Fruit fly (Drosophila melanogaster) whole organism, embryonic: ENCODE results near the gene CG2104.
A peak's percentile ranks its signal among the peaks of the same experiment; 100 is the strongest.

Experiments used
- Antp ChIP-seq: fragments of 200-800 bp; sonication (Bioruptor generic); optimal IDR thresholded peaks from 3 replicates; lab custom pipeline; 2016; ENCODE audit warnings: missing biosample characterization, missing genetic modification characterization
- BEAF-32 ChIP-seq: fragments of 200-800 bp; sonication (Bioruptor generic); optimal IDR thresholded peaks from 3 replicates; lab custom pipeline; 2017; ENCODE audit warnings: missing biosample characterization, missing genetic modification characterization, mild to moderate bottlenecking, moderate library complexity, missing genetic modification reagents
- CG1024 ChIP-seq: fragments of 200-800 bp; sonication (Bioruptor generic); IDR thresholded peaks from 2 replicates; pipeline ENCODE4 v1.3.6; 2022; ENCODE audit warnings: missing biosample characterization, missing genetic modification characterization
- CG10274 ChIP-seq: fragments of 200-800 bp; sonication (Bioruptor generic); optimal IDR thresholded peaks from 3 replicates; lab custom pipeline; 2017; ENCODE audit warnings: missing biosample characterization, mild to moderate bottlenecking, missing genetic modification characterization
- CG10979 ChIP-seq: fragments of 200-800 bp; sonication (Bioruptor generic); optimal IDR thresholded peaks from 2 replicates; lab custom pipeline; 2018; ENCODE audit warnings: missing biosample characterization, mild to moderate bottlenecking, missing genetic modification characterization, moderate library complexity
- CG11398 ChIP-seq: fragments of 200-800 bp; sonication (Bioruptor generic); optimal IDR thresholded peaks from 2 replicates; lab custom pipeline; 2016; ENCODE audit warnings: missing biosample characterization, missing genetic modification characterization
- CG12659 ChIP-seq: fragments of 200-800 bp; sonication (Bioruptor generic); optimal IDR thresholded peaks from 3 replicates; lab custom pipeline; 2017; ENCODE audit warnings: mild to moderate bottlenecking, missing biosample characterization, missing genetic modification reagents, missing genetic modification characterization
- CG14860 ChIP-seq: fragments of 200-800 bp; sonication (Bioruptor generic); IDR thresholded peaks from 3 replicates; pipeline ENCODE4 v1.3.6; 2022; ENCODE audit warnings: missing biosample characterization, missing genetic modification characterization; ENCODE audit not compliant: partially characterized antibody
- CG17186 ChIP-seq: fragments of 200-800 bp; sonication (Bioruptor generic); optimal IDR thresholded peaks from 3 replicates; lab custom pipeline; 2017; ENCODE audit warnings: missing biosample characterization, missing genetic modification reagents, missing genetic modification characterization
- CG1832 ChIP-seq: fragments of 200-800 bp; sonication (Bioruptor generic); optimal IDR thresholded peaks from 2 replicates; lab custom pipeline; 2017; ENCODE audit warnings: missing biosample characterization, mild to moderate bottlenecking, missing genetic modification characterization, inconsistent platforms
- CG31365 ChIP-seq: fragments of 200-800 bp; sonication (Bioruptor generic); optimal IDR thresholded peaks from 2 replicates; lab custom pipeline; 2018; ENCODE audit warnings: missing biosample characterization, mild to moderate bottlenecking, missing genetic modification characterization
- CG34376 ChIP-seq: fragments of 200-800 bp; sonication (Bioruptor generic); optimal IDR thresholded peaks from 2 replicates; lab custom pipeline; 2018; ENCODE audit warnings: missing biosample characterization, mild to moderate bottlenecking, missing genetic modification characterization
- CG6254 ChIP-seq: fragments of 200-800 bp; sonication (Bioruptor generic); optimal IDR thresholded peaks from 3 replicates; lab custom pipeline; 2017; ENCODE audit warnings: mild to moderate bottlenecking, missing biosample characterization, missing genetic modification reagents, missing genetic modification characterization
- CG7839 ChIP-seq: fragments of 200-800 bp; sonication (Bioruptor generic); optimal IDR thresholded peaks from 3 replicates; lab custom pipeline; 2018; ENCODE audit warnings: missing biosample characterization, mild to moderate bottlenecking, missing genetic modification characterization, moderate library complexity
- CG9437 ChIP-seq: fragments of 200-800 bp; sonication (Bioruptor generic); optimal IDR thresholded peaks from 2 replicates; lab custom pipeline; 2018; ENCODE audit warnings: missing biosample characterization, mild to moderate bottlenecking, missing genetic modification characterization
- CG9609 ChIP-seq: fragments of 200-800 bp; sonication (Bioruptor generic); optimal IDR thresholded peaks from 3 replicates; lab custom pipeline; 2016; ENCODE audit warnings: missing biosample characterization, missing genetic modification characterization
- Dad ChIP-seq: fragments of 200-800 bp; sonication (Bioruptor generic); optimal IDR thresholded peaks from 3 replicates; lab custom pipeline; 2016; ENCODE audit warnings: missing biosample characterization, missing genetic modification characterization
- Deaf1 ChIP-seq: fragments of 200-800 bp; optimal IDR thresholded peaks from 3 replicates; lab custom pipeline; 2019; ENCODE audit warnings: missing biosample characterization, mild to moderate bottlenecking, missing genetic modification characterization, moderate library complexity
- Dek ChIP-seq: fragments of 200-800 bp; sonication (Bioruptor generic); optimal IDR thresholded peaks from 3 replicates; lab custom pipeline; 2019; ENCODE audit warnings: missing biosample characterization, mild to moderate bottlenecking, missing genetic modification characterization, moderate library complexity
- Drgx ChIP-seq: fragments of 200-800 bp; sonication (Bioruptor generic); IDR thresholded peaks from 2 replicates; pipeline ENCODE4 v1.3.6; 2022; ENCODE audit warnings: missing biosample characterization, missing genetic modification characterization
- NFAT ChIP-seq: fragments of 200-800 bp; sonication (Bioruptor generic); IDR thresholded peaks from 2 replicates; pipeline ENCODE4 v1.3.6; 2022; ENCODE audit warnings: missing biosample characterization, missing genetic modification characterization
- Nf-YA ChIP-seq: fragments of 200-800 bp; sonication (Bioruptor generic); IDR thresholded peaks from 2 replicates; pipeline ENCODE4 v1.3.6; 2022; ENCODE audit warnings: missing biosample characterization, missing genetic modification characterization
- Oaz ChIP-seq: fragments of 200-800 bp; sonication (Bioruptor generic); IDR thresholded peaks from 2 replicates; pipeline ENCODE4 v1.3.6; 2022; ENCODE audit warnings: missing biosample characterization, missing genetic modification characterization
- Pdp1 ChIP-seq, 2 experiments: fragments of 200-800 bp; sonication (Bioruptor generic); optimal IDR thresholded peaks; 3 replicates each; lab custom pipeline; 2016; ENCODE audit warnings: missing biosample characterization in 2 of 2, missing genetic modification characterization in 2 of 2, mild to moderate bottlenecking in 1 of 2, moderate library complexity in 1 of 2
- Rfx ChIP-seq: fragments of 200-800 bp; sonication (Bioruptor generic); IDR thresholded peaks from 2 replicates; pipeline ENCODE4 v1.3.6; 2022; ENCODE audit warnings: missing biosample characterization, missing genetic modification characterization
- Trl ChIP-seq, 3 experiments: fragments of >200 bp in 2 of 3; fragments of 200-800 bp in 1 of 3; sonication (Bioruptor generic) in 1 of 3; optimal IDR thresholded peaks; 2 replicates in 1 of 3; 3 replicates in 2 of 3; lab custom pipeline; 2016 to 2017; ENCODE audit warnings: missing biosample characterization in 1 of 3, missing genetic modification characterization in 1 of 3
- az2 ChIP-seq: fragments of 200-800 bp; sonication (Bioruptor generic); optimal IDR thresholded peaks from 3 replicates; lab custom pipeline; 2016; ENCODE audit warnings: missing biosample characterization, missing genetic modification characterization
- br ChIP-seq: fragments of >200 bp; optimal IDR thresholded peaks from 2 replicates; lab custom pipeline; 2017
- cg ChIP-seq: fragments of 200-800 bp; sonication (Bioruptor generic); optimal IDR thresholded peaks from 3 replicates; lab custom pipeline; 2019; ENCODE audit warnings: missing biosample characterization, mild to moderate bottlenecking, missing genetic modification characterization, moderate library complexity
- chif ChIP-seq, 2 experiments: fragments of 200-800 bp; sonication (Bioruptor generic); optimal IDR thresholded peaks; 3 replicates each; lab custom pipeline; 2016; ENCODE audit warnings: missing biosample characterization in 2 of 2, missing genetic modification characterization in 2 of 2
- corto ChIP-seq: fragments of 200-800 bp; sonication (Bioruptor generic); optimal IDR thresholded peaks from 2 replicates; lab custom pipeline; 2016; ENCODE audit warnings: missing biosample characterization, mild to moderate bottlenecking, missing genetic modification characterization, moderate library complexity
- crol ChIP-seq: fragments of 200-800 bp; sonication (Bioruptor generic); IDR thresholded peaks from 2 replicates; pipeline ENCODE4 v1.3.6; 2022; ENCODE audit warnings: missing biosample characterization, missing genetic modification characterization
- gro ChIP-seq: fragments of 200-800 bp; sonication (Bioruptor generic); optimal IDR thresholded peaks from 2 replicates; lab custom pipeline; 2016; ENCODE audit warnings: missing biosample characterization, missing genetic modification characterization
- gsb-n ChIP-seq: fragments of 200-800 bp; sonication (Bioruptor generic); optimal IDR thresholded peaks from 3 replicates; lab custom pipeline; 2018; ENCODE audit warnings: missing biosample characterization, mild to moderate bottlenecking, missing genetic modification characterization
- her ChIP-seq: fragments of 200-800 bp; sonication (Bioruptor generic); optimal IDR thresholded peaks from 2 replicates; lab custom pipeline; 2016; ENCODE audit warnings: missing biosample characterization, missing genetic modification characterization
- kay ChIP-seq: fragments of 200-800 bp; sonication (Bioruptor generic); optimal IDR thresholded peaks from 2 replicates; lab custom pipeline; 2016; ENCODE audit warnings: missing biosample characterization, missing genetic modification characterization
- lola ChIP-seq, 3 experiments: fragments of >200 bp in 2 of 3; fragments of 200-800 bp in 1 of 3; sonication (Bioruptor generic) in 1 of 3; optimal IDR thresholded peaks; 2 replicates each; lab custom pipeline; 2017 to 2019; ENCODE audit warnings: missing biosample characterization in 3 of 3, missing genetic modification characterization in 3 of 3, mild to moderate bottlenecking in 1 of 3, moderate library complexity in 1 of 3
- luna ChIP-seq: fragments of 200-800 bp; sonication (Bioruptor generic); optimal IDR thresholded peaks from 2 replicates; lab custom pipeline; 2016; ENCODE audit warnings: missing biosample characterization, missing genetic modification characterization
- sens ChIP-seq: fragments of 200-800 bp; sonication (Bioruptor generic); peaks from one replicate; lab custom pipeline; 2016; ENCODE audit warnings: missing biosample characterization, missing genetic modification characterization
- stc ChIP-seq: fragments of 200-800 bp; sonication (Bioruptor generic); IDR thresholded peaks from 2 replicates; pipeline ENCODE4 v1.3.6; 2022; ENCODE audit warnings: missing biosample characterization, missing genetic modification characterization
- stwl ChIP-seq: fragments of 200-800 bp; sonication (Bioruptor generic); optimal IDR thresholded peaks from 3 replicates; lab custom pipeline; 2018; ENCODE audit warnings: missing biosample characterization, mild to moderate bottlenecking, missing genetic modification characterization, moderate library complexity
- sug ChIP-seq: fragments of 200-800 bp; optimal IDR thresholded peaks from 2 replicates; lab custom pipeline; 2019; ENCODE audit warnings: missing biosample characterization, mild to moderate bottlenecking, missing genetic modification characterization, moderate library complexity
- twi ChIP-seq: fragments of 200-800 bp; optimal IDR thresholded peaks from 2 replicates; lab custom pipeline; 2019; ENCODE audit warnings: missing biosample characterization, mild to moderate bottlenecking, missing genetic modification characterization, moderate library complexity
- vfl ChIP-seq: fragments of 200-800 bp; sonication (Bioruptor generic); optimal IDR thresholded peaks from 2 replicates; lab custom pipeline; 2016; ENCODE audit warnings: missing biosample characterization, missing genetic modification characterization
- wek ChIP-seq: fragments of 200-800 bp; sonication (Bioruptor generic); optimal IDR thresholded peaks from 3 replicates; lab custom pipeline; 2018; ENCODE audit warnings: missing biosample characterization, mild to moderate bottlenecking, missing genetic modification characterization, moderate library complexity
- yki ChIP-seq: fragments of >200 bp; optimal IDR thresholded peaks from 3 replicates; lab custom pipeline; 2018
- zf30C ChIP-seq: fragments of 200-800 bp; sonication (Bioruptor generic); optimal IDR thresholded peaks from 3 replicates; lab custom pipeline; 2018; ENCODE audit warnings: missing biosample characterization, mild to moderate bottlenecking, missing genetic modification characterization

Gene CG2104

DNA sequence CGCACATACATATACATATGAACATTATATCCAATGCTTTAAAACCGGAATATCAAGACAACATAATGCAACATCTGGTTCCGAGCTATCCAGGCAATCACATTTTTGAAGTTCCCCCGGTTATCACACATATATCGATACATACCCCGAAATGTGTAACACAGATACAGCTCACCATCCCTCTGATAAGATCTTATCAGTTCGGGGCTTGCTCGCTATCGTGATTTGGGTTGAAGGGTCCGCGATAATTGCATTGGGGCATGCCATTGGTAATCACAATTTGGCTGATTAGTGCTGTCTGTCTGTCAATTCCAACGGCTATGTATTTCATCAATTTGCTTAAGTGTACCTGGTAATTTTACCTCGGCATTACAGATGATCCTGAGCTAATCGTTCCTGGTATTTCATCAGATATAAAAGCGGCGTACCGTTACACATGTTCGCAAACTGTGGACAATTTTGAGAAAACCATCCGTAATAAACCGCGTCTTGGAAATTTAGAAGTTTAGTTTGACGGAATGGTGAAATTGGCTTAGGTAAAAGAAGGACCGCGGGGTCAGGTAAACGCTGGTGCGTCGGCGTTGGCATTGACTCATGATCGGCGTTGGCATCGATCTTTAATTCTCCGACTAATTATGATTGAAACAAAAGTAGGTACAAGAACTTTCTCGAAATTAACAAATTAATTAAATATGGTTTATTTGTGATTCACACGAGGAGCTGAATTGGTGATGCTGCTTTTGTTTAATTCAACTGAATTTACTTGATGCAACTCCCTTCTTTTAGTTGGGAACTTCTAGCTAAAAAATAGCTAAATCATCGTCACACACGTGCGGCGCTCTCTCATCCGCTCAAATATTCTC is 21.1 kb downstream of the CG2104 start (continued):
- no peak for TF ChIP-seq br (lab: Kevin White, UChicago)
- TF ChIP-seq CG34376 (GFP tag; lab: Kevin White, UChicago): no peak
- no peak for TF ChIP-seq CG12659 (GFP tag; lab: Kevin White, UChicago)
- no peak for TF ChIP-seq wek (GFP tag; lab: Kevin White, UChicago)
- TF ChIP-seq CG17186 (GFP tag; lab: Kevin White, UChicago): no peak
- no peak for TF ChIP-seq lola (GFP tag; optimal IDR thresholded peaks at IDR 0.05; lab: Kevin White, UChicago)
- TF ChIP-seq az2 (GFP tag; lab: Kevin White, UChicago): no peak
- TF ChIP-seq Antp (GFP tag; lab: Kevin White, UChicago): no peak
- TF ChIP-seq vfl: no peak
- peak; percentile 74 for TF ChIP-seq twi
- no peak for TF ChIP-seq CG11398 (GFP tag; lab: Kevin White, UChicago)
- no peak for TF ChIP-seq CG6254 (GFP tag; lab: Kevin White, UChicago)
- no peak for TF ChIP-seq CG1024 (GFP tag; lab: Robert Waterston, UW)
- TF ChIP-seq CG14860 (GFP tag; lab: Robert Waterston, UW): no peak
- TF ChIP-seq chif (GFP tag; optimal IDR thresholded peaks at IDR 0.05; lab: Kevin White, UChicago): no peak
- no peak for TF ChIP-seq CG7839 (tag; lab: Kevin White, UChicago)
- no peak for TF ChIP-seq stc (GFP tag; lab: Robert Waterston, UW)
- no peak for TF ChIP-seq NFAT (GFP tag; lab: Robert Waterston, UW)
- peak; percentile 88 to 89 for TF ChIP-seq Trl (optimal IDR thresholded peaks at IDR 0.05; lab: Kevin White, UChicago)
- no peak for TF ChIP-seq Trl (GFP tag; optimal IDR thresholded peaks at IDR 0.05; lab: Kevin White, UChicago)
- no peak for TF ChIP-seq Rfx (GFP tag; lab: Robert Waterston, UW)
- no peak for TF ChIP-seq Drgx (GFP tag; lab: Robert Waterston, UW)
- TF ChIP-seq Nf-YA (GFP tag; lab: Robert Waterston, UW): no peak
- no peak for TF ChIP-seq Oaz (GFP tag; lab: Robert Waterston, UW)

DNA sequence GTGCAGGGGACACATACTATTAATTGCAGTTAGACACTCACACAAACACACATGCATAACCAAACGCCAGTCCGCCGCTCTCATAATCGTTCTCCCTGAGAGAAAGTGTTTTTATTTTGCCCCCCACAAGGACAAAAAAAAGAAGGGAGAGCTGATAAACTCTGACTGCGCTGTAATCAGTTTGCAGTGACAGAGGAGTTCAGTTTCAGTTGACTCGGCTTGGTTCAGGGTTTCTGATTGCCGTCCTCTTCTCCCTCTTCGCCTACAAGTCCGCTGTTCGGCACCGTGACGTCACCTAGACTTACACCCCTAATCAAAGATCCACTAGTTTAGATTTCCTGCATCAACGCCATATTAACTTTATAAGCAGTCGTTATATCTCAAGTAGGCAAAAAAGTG is 21.8 kb downstream of the CG2104 start:
- TF ChIP-seq gro (GFP tag; lab: Kevin White, UChicago) (no peak), gsb-n (tag; lab: Kevin White, UChicago) (no peak), sens (peak; percentile 24), sug (peak; percentile 25), CG10274 (no peak), zf30C (GFP tag; lab: Kevin White, UChicago) (peak; percentile 35), Trl (optimal IDR thresholded peaks at IDR 0.05; lab: Kevin White, UChicago) (peak in 1 of 2 experiments; percentile 32), Trl (GFP tag; optimal IDR thresholded peaks at IDR 0.05; lab: Kevin White, UChicago) (no peak), Pdp1 (GFP tag; optimal IDR thresholded peaks at IDR 0.05; lab: Kevin White, UChicago) (peak in 1 of 2 experiments; percentile 41), cg (GFP tag; lab: Kevin White, UChicago) (peak; percentile 22), crol (GFP tag; lab: Robert Waterston, UW) (peak; percentile 77)

DNA sequence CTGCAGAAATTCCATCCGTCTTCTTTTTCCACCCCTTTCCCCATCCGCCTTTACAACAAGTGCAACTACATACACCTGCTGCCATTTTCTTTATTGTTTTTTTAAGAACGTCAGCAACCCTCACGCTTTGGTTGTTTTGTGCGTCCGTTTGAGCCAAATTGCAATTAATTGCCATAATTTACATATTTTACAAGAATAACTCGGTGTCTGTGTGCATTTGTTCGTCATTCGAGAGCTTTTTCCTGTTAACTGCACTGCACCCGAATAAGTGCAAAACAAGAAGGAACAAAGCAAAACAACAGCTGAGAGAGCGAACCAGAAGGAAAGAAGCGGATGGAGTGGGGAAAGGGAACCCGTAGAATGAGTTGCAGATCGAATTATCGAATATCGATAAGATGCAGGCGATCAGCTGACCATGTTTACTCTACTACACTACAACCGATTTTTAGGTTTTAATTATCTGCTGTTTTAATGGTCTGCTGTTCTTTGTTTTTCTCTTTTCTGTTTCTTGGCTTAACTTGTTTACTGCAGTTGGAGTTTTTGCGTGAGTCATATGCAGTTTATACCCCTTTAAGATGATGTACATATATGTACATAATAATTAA is 22.3 kb downstream of the CG2104 start:
- TF ChIP-seq stwl (tag; lab: Kevin White, UChicago) (peak; percentile 18), Dek (tag; lab: Kevin White, UChicago) (no peak), CG9609 (GFP tag; lab: Kevin White, UChicago) (no peak), luna (no peak), Dad (GFP tag; lab: Kevin White, UChicago) (no peak), CG9437 (GFP tag; lab: Kevin White, UChicago) (no peak), CG1832 (GFP tag; lab: Kevin White, UChicago) (no peak), Deaf1 (tag; lab: Kevin White, UChicago) (no peak), CG31365 (tag; lab: Kevin White, UChicago) (no peak), corto (peak; percentile 12), BEAF-32 (GFP tag; lab: Kevin White, UChicago) (no peak), CG10979 (tag; lab: Kevin White, UChicago) (no peak), her (no peak), kay (GFP tag; lab: Kevin White, UChicago) (no peak), yki (lab: Kevin White, UChicago) (no peak)
